Worm (Caenorhabditis elegans): ENCODE results near the gene K08B12.3.
A peak's percentile ranks its signal among the peaks of the same experiment; 100 is the strongest.

Gene K08B12.3

ce11 chrV:6240735-6241134, 5.8 kb downstream of the K08B12.3 start:
- TF ChIP-seq mdl-1 (tag; optimal IDR thresholded peaks at IDR 0.05) (peak in 1 of 2 experiments; percentile 28), nhr-12 (tag; optimal IDR thresholded peaks at IDR 0.05) (no peak), nhr-6 (tag; optimal IDR thresholded peaks at IDR 0.05) (peak; percentile 15), ceh-82 (tag; optimal IDR thresholded peaks at IDR 0.05) (no peak), blmp-1 (tag; optimal IDR thresholded peaks at IDR 0.05; ENCODE audit: insufficient read depth) (peak; percentile 10), sem-4 (tag; optimal IDR thresholded peaks at IDR 0.05) (peak; percentile 9), egl-27 (tag; optimal IDR thresholded peaks at IDR 0.05) (peak; percentile 16), F13H6.1 (tag; optimal IDR thresholded peaks at IDR 0.05) (peak; percentile 86), unc-62 (GFP tag; optimal IDR thresholded peaks at IDR 0.05) (no peak), sma-3 (GFP tag; optimal IDR thresholded peaks at IDR 0.05) (peak; percentile 18), sma-9 (GFP tag; optimal IDR thresholded peaks at IDR 0.05) (peak; percentile 95), sma-9 (tag; optimal IDR thresholded peaks at IDR 0.05) (no peak), lsy-2 (tag; optimal IDR thresholded peaks at IDR 0.05) (peak in 1 of 2 experiments; percentile 9), aly-2 (tag; optimal IDR thresholded peaks at IDR 0.05) (no peak), nhr-129 (tag; optimal IDR thresholded peaks at IDR 0.05) (peak; percentile 82), nhr-25 (tag; optimal IDR thresholded peaks at IDR 0.05) (peak; percentile 76)

- TF ChIP-seq unc-39 (tag; optimal IDR thresholded peaks at IDR 0.05) (no peak), sma-9 (GFP tag; optimal IDR thresholded peaks at IDR 0.05) (peak; percentile 93), sma-9 (tag; optimal IDR thresholded peaks at IDR 0.05) (no peak), mdl-1 (tag; optimal IDR thresholded peaks at IDR 0.05) (no peak), skn-1 (tag; optimal IDR thresholded peaks at IDR 0.05) (no peak), nhr-237 (tag; optimal IDR thresholded peaks at IDR 0.05) (no peak), nhr-6 (tag; optimal IDR thresholded peaks at IDR 0.05) (no peak), ztf-4 (tag; optimal IDR thresholded peaks at IDR 0.05) (no peak), aly-2 (tag; optimal IDR thresholded peaks at IDR 0.05) (no peak), nhr-11 (tag; optimal IDR thresholded peaks at IDR 0.05) (no peak), nhr-21 (tag; optimal IDR thresholded peaks at IDR 0.05) (peak; percentile 39), F13H6.1 (tag; optimal IDR thresholded peaks at IDR 0.05) (no peak), crh-2 (tag; optimal IDR thresholded peaks at IDR 0.05) (peak; percentile 24), dmd-4 (tag; optimal IDR thresholded peaks at IDR 0.05) (no peak), fos-1 (tag; optimal IDR thresholded peaks at IDR 0.05) (peak; percentile 64), alr-1 (tag; optimal IDR thresholded peaks at IDR 0.05) (no peak), blmp-1 (tag; optimal IDR thresholded peaks at IDR 0.05; ENCODE audit: insufficient read depth) (peak; percentile 54), ZK546.5 (tag; optimal IDR thresholded peaks at IDR 0.05) (no peak), gmeb-1 (tag; optimal IDR thresholded peaks at IDR 0.05) (peak; percentile 13), lsy-2 (tag; optimal IDR thresholded peaks at IDR 0.05) (no peak), egl-27 (tag; optimal IDR thresholded peaks at IDR 0.05) (peak; percentile 1), ztf-1 (GFP tag; conservative IDR thresholded peaks at IDR 0.05) (no peak), zag-1 (tag; optimal IDR thresholded peaks at IDR 0.05) (no peak), nhr-10 (tag; optimal IDR thresholded peaks at IDR 0.05) (no peak), ama-1 (optimal IDR thresholded peaks at IDR 0.05) (no peak)
These were observed 8.3 kb downstream of the K08B12.3 start for ce11 chrV:6243260-6243659.

ce11 chrV:6244631-6245030, 9.7 kb downstream of the K08B12.3 start:
- TF ChIP-seq nhr-129 (tag; optimal IDR thresholded peaks at IDR 0.05) (peak; percentile 23), aly-2 (tag; optimal IDR thresholded peaks at IDR 0.05) (no peak), ceh-82 (tag; optimal IDR thresholded peaks at IDR 0.05) (no peak), ama-1 (optimal IDR thresholded peaks at IDR 0.05) (no peak), alr-1 (tag; optimal IDR thresholded peaks at IDR 0.05) (peak; percentile 43), ztf-4 (tag; optimal IDR thresholded peaks at IDR 0.05) (no peak), nhr-21 (tag; optimal IDR thresholded peaks at IDR 0.05) (peak; percentile 53), mdl-1 (tag; optimal IDR thresholded peaks at IDR 0.05) (no peak), C34F6.9 (tag; optimal IDR thresholded peaks at IDR 0.05) (peak; percentile 36), snpc-4 (tag; optimal IDR thresholded peaks at IDR 0.05) (no peak), lin-11 (tag; optimal IDR thresholded peaks at IDR 0.05) (peak; percentile 70), nhr-237 (tag; optimal IDR thresholded peaks at IDR 0.05) (no peak), F13H6.1 (tag; optimal IDR thresholded peaks at IDR 0.05) (no peak), lsy-2 (tag; optimal IDR thresholded peaks at IDR 0.05) (peak in 1 of 2 experiments; percentile 19), elt-1 (tag; optimal IDR thresholded peaks at IDR 0.05) (no peak)

- TF ChIP-seq elt-3 (tag; optimal IDR thresholded peaks at IDR 0.05): no peak
- peak; percentile 97 for TF ChIP-seq sma-3 (GFP tag; optimal IDR thresholded peaks at IDR 0.05)
- TF ChIP-seq nhr-129 (tag; optimal IDR thresholded peaks at IDR 0.05): peak; percentile 92
- peak; percentile 70 for TF ChIP-seq C34F6.9 (tag; optimal IDR thresholded peaks at IDR 0.05)
- TF ChIP-seq lsy-2 (tag; optimal IDR thresholded peaks at IDR 0.05): peak; percentile 50 to 82
- no peak for TF ChIP-seq ceh-82 (tag; optimal IDR thresholded peaks at IDR 0.05)
- TF ChIP-seq Y55F3AM.14 (GFP tag; optimal IDR thresholded peaks at IDR 0.05): peak; percentile 82
- TF ChIP-seq mdl-1 (tag; optimal IDR thresholded peaks at IDR 0.05): peak; percentile 76 to 85
- TF ChIP-seq zag-1 (tag; optimal IDR thresholded peaks at IDR 0.05): peak; percentile 59
- TF ChIP-seq lin-13 (GFP tag; optimal IDR thresholded peaks at IDR 0.05): peak; percentile 69
- no peak for TF ChIP-seq lin-39 (tag; optimal IDR thresholded peaks at IDR 0.05)
- no peak for TF ChIP-seq ztf-1 (GFP tag; conservative IDR thresholded peaks at IDR 0.05)
- TF ChIP-seq peb-1 (tag; optimal IDR thresholded peaks at IDR 0.05): no peak
- TF ChIP-seq nhr-21 (tag; optimal IDR thresholded peaks at IDR 0.05): peak; percentile 97
- TF ChIP-seq unc-39 (tag; optimal IDR thresholded peaks at IDR 0.05): no peak
- no peak for TF ChIP-seq skn-1 (tag; optimal IDR thresholded peaks at IDR 0.05)
- peak; percentile 96 for TF ChIP-seq F13H6.1 (tag; optimal IDR thresholded peaks at IDR 0.05)
- peak; percentile 3 for TF ChIP-seq nhr-10 (tag; optimal IDR thresholded peaks at IDR 0.05)
- TF ChIP-seq unc-62 (GFP tag; optimal IDR thresholded peaks at IDR 0.05): no peak
- TF ChIP-seq nhr-6 (tag; optimal IDR thresholded peaks at IDR 0.05): peak; percentile 78
- peak; percentile 100 for TF ChIP-seq sma-9 (GFP tag; optimal IDR thresholded peaks at IDR 0.05)
- TF ChIP-seq sma-9 (tag; optimal IDR thresholded peaks at IDR 0.05): peak; percentile 96
- TF ChIP-seq nhr-12 (tag; optimal IDR thresholded peaks at IDR 0.05): no peak
- TF ChIP-seq R02D3.7 (tag; optimal IDR thresholded peaks at IDR 0.05): no peak
- TF ChIP-seq dmd-4 (tag; optimal IDR thresholded peaks at IDR 0.05): no peak
- TF ChIP-seq ZK546.5 (tag; optimal IDR thresholded peaks at IDR 0.05): no peak
- TF ChIP-seq unc-55 (GFP tag; optimal IDR thresholded peaks at IDR 0.05): peak; percentile 49
These were observed 11.5 kb downstream of the K08B12.3 start, which contains the start of gene dmd-7 for ce11 chrV:6246454-6246981. Gene dmd-7 (plus strand): TSS chrV:6246931.
